Fruit fly (Drosophila melanogaster) whole organism, embryonic: ENCODE data around the gene Eip63F-1.
A peak's percentile ranks its signal among the peaks of the same experiment; 100 is the strongest.

ENCODE experiments used
- Bdp1 ChIP-seq: fragments of 200-800 bp; sonication (Bioruptor generic); optimal IDR thresholded peaks from 3 replicates; lab custom pipeline; 2016; ENCODE audit warnings: missing biosample characterization, missing genetic modification characterization
- C15 ChIP-seq: fragments of 200-800 bp; sonication (Bioruptor generic); IDR thresholded peaks from 3 replicates; pipeline ENCODE4 v1.3.6; 2022; ENCODE audit warnings: missing biosample characterization, missing genetic modification characterization
- CG11247 ChIP-seq: fragments of 200-800 bp; sonication (Bioruptor generic); IDR thresholded peaks from 2 replicates; pipeline ENCODE4 v1.3.6; 2022; ENCODE audit warnings: missing biosample characterization, missing genetic modification characterization
- CG11398 ChIP-seq: fragments of 200-800 bp; sonication (Bioruptor generic); optimal IDR thresholded peaks from 2 replicates; lab custom pipeline; 2016; ENCODE audit warnings: missing biosample characterization, missing genetic modification characterization
- CG13424 ChIP-seq: fragments of 200-800 bp; sonication (Bioruptor generic); optimal IDR thresholded peaks from 2 replicates; lab custom pipeline; 2019; ENCODE audit warnings: missing biosample characterization, mild to moderate bottlenecking, missing genetic modification characterization, moderate library complexity
- CG1603 ChIP-seq: fragments of 200-800 bp; sonication (Bioruptor generic); optimal IDR thresholded peaks from 2 replicates; lab custom pipeline; 2019; ENCODE audit warnings: missing biosample characterization, mild to moderate bottlenecking, missing genetic modification characterization, moderate library complexity
- CG17568 ChIP-seq: fragments of 200-800 bp; sonication (Bioruptor generic); optimal IDR thresholded peaks from 2 replicates; lab custom pipeline; 2018; ENCODE audit warnings: missing biosample characterization, mild to moderate bottlenecking, missing genetic modification characterization, moderate library complexity
- CG17829 ChIP-seq: fragments of 200-800 bp; optimal IDR thresholded peaks from 2 replicates; lab custom pipeline; 2019; ENCODE audit warnings: missing biosample characterization, mild to moderate bottlenecking, missing genetic modification characterization, moderate library complexity
- CG17912 ChIP-seq: fragments of 200-800 bp; sonication (Bioruptor generic); optimal IDR thresholded peaks from 2 replicates; lab custom pipeline; 2018; ENCODE audit warnings: missing biosample characterization, mild to moderate bottlenecking, missing genetic modification characterization
- CG18619 ChIP-seq: fragments of 200-800 bp; sonication (Bioruptor generic); optimal IDR thresholded peaks from 3 replicates; lab custom pipeline; 2017; ENCODE audit warnings: missing biosample characterization, mild to moderate bottlenecking, missing genetic modification characterization
- CG33213 ChIP-seq: fragments of 200-800 bp; sonication (Bioruptor generic); optimal IDR thresholded peaks from 3 replicates; lab custom pipeline; 2016; ENCODE audit warnings: missing biosample characterization, missing genetic modification characterization
- CG43689 ChIP-seq: fragments of 200-800 bp; sonication (Bioruptor generic); IDR thresholded peaks from 2 replicates; pipeline ENCODE4 v1.3.6; 2022; ENCODE audit warnings: missing biosample characterization, missing genetic modification characterization
- CG4617 ChIP-seq: fragments of 200-800 bp; sonication (Bioruptor generic); optimal IDR thresholded peaks from 3 replicates; lab custom pipeline; 2016; ENCODE audit warnings: missing biosample characterization, missing genetic modification characterization, borderline replicate concordance
- CG7786 ChIP-seq: fragments of 200-800 bp; sonication (Bioruptor generic); optimal IDR thresholded peaks from 2 replicates; lab custom pipeline; 2016; ENCODE audit warnings: missing biosample characterization, missing genetic modification characterization
- CG8924 ChIP-seq: fragments of 200-800 bp; optimal IDR thresholded peaks from 3 replicates; lab custom pipeline; 2019; ENCODE audit warnings: missing biosample characterization, mild to moderate bottlenecking, missing genetic modification characterization, moderate library complexity
- CG9932 ChIP-seq: fragments of 200-800 bp; sonication (Bioruptor generic); IDR thresholded peaks from 2 replicates; pipeline ENCODE4 v1.3.6; 2022; ENCODE audit warnings: missing biosample characterization, missing genetic modification characterization
- CkIIα-i1 ChIP-seq: fragments of 200-800 bp; sonication (Bioruptor generic); IDR thresholded peaks from 2 replicates; pipeline ENCODE4 v1.3.6; 2022; ENCODE audit warnings: missing biosample characterization, missing genetic modification characterization
- Dad ChIP-seq: fragments of 200-800 bp; sonication (Bioruptor generic); optimal IDR thresholded peaks from 3 replicates; lab custom pipeline; 2016; ENCODE audit warnings: missing biosample characterization, missing genetic modification characterization
- Dbx ChIP-seq: fragments of 200-800 bp; sonication (Bioruptor generic); IDR thresholded peaks from 3 replicates; pipeline ENCODE4 v1.3.6; 2022; ENCODE audit warnings: missing biosample characterization, missing genetic modification characterization
- Dll ChIP-seq: fragments of 200-800 bp; sonication (Bioruptor generic); IDR thresholded peaks from 4 replicates; pipeline ENCODE4 v1.3.6; 2022; ENCODE audit warnings: missing biosample characterization, missing genetic modification characterization; ENCODE audit not compliant: partially characterized antibody
- E2f1 ChIP-seq: fragments of 200-800 bp; sonication (Bioruptor generic); IDR thresholded peaks from 2 replicates; pipeline ENCODE4 v1.3.6; 2022; ENCODE audit warnings: missing biosample characterization, missing genetic modification characterization
- ERR ChIP-seq: fragments of 200-800 bp; sonication (Bioruptor generic); optimal IDR thresholded peaks from 2 replicates; lab custom pipeline; 2016; ENCODE audit warnings: missing biosample characterization, missing genetic modification characterization
- HmgD ChIP-seq: fragments of 200-800 bp; sonication (Bioruptor generic); optimal IDR thresholded peaks from 3 replicates; lab custom pipeline; 2016; ENCODE audit warnings: missing biosample characterization, missing genetic modification characterization
- HmgZ ChIP-seq: fragments of 200-800 bp; sonication (Bioruptor generic); optimal IDR thresholded peaks from 2 replicates; lab custom pipeline; 2018; ENCODE audit warnings: missing biosample characterization, mild to moderate bottlenecking, missing genetic modification characterization
- Meics ChIP-seq: fragments of 200-800 bp; sonication (Bioruptor generic); optimal IDR thresholded peaks from 2 replicates; lab custom pipeline; 2017; ENCODE audit warnings: missing biosample characterization, mild to moderate bottlenecking, missing genetic modification characterization
- NK7.1 ChIP-seq: fragments of 200-800 bp; sonication (Bioruptor generic); optimal IDR thresholded peaks from 3 replicates; lab custom pipeline; 2016; ENCODE audit warnings: missing biosample characterization, missing genetic modification characterization
- Nf-YA ChIP-seq: fragments of 200-800 bp; sonication (Bioruptor generic); IDR thresholded peaks from 2 replicates; pipeline ENCODE4 v1.3.6; 2022; ENCODE audit warnings: missing biosample characterization, missing genetic modification characterization
- Opbp ChIP-seq: fragments of 200-800 bp; sonication (Bioruptor generic); IDR thresholded peaks from 3 replicates; pipeline ENCODE4 v1.3.6; 2022; ENCODE audit warnings: missing biosample characterization, missing genetic modification characterization; ENCODE audit not compliant: partially characterized antibody
- Pdp1 ChIP-seq, 2 experiments: fragments of 200-800 bp; sonication (Bioruptor generic); optimal IDR thresholded peaks; 3 replicates each; lab custom pipeline; 2016; ENCODE audit warnings: missing biosample characterization in 2 of 2, missing genetic modification characterization in 2 of 2, mild to moderate bottlenecking in 1 of 2, moderate library complexity in 1 of 2
- Scr ChIP-seq: fragments of 200-800 bp; sonication (Bioruptor generic); IDR thresholded peaks from 2 replicates; pipeline ENCODE4 v1.3.6; 2022; ENCODE audit warnings: missing biosample characterization, missing genetic modification characterization; ENCODE audit not compliant: partially characterized antibody
- Sin3A ChIP-seq: fragments of >200 bp; optimal IDR thresholded peaks from 2 replicates; lab custom pipeline; 2018
- Sox100B ChIP-seq: fragments of 200-800 bp; sonication (Bioruptor generic); optimal IDR thresholded peaks from 3 replicates; lab custom pipeline; 2018; ENCODE audit warnings: missing biosample characterization, mild to moderate bottlenecking, missing genetic modification characterization
- Xrp1 ChIP-seq: fragments of 200-800 bp; sonication (Bioruptor generic); IDR thresholded peaks from 2 replicates; pipeline ENCODE4 v1.3.6; 2022; ENCODE audit warnings: missing biosample characterization, missing genetic modification characterization
- crol ChIP-seq: fragments of 200-800 bp; sonication (Bioruptor generic); IDR thresholded peaks from 2 replicates; pipeline ENCODE4 v1.3.6; 2022; ENCODE audit warnings: missing biosample characterization, missing genetic modification characterization
- eve ChIP-seq, 2 experiments: fragments of >200 bp; optimal IDR thresholded peaks; 2 replicates each; lab custom pipeline; 2017; ENCODE audit warnings: missing biosample characterization in 2 of 2, missing genetic modification characterization in 2 of 2
- eyg ChIP-seq: fragments of 200-800 bp; sonication (Bioruptor generic); optimal IDR thresholded peaks from 3 replicates; lab custom pipeline; 2016; ENCODE audit warnings: missing biosample characterization, missing genetic modification characterization
- lov ChIP-seq, 2 experiments: fragments of 200-800 bp in 1 of 2; fragments of >200 bp in 1 of 2; sonication (Bioruptor generic) in 1 of 2; IDR thresholded peaks in 1 of 2; optimal IDR thresholded peaks in 1 of 2; 2 replicates in 1 of 2; 3 replicates in 1 of 2; pipeline versions ENCODE4 v1.3.6 to Lab custom; 2017 to 2022; ENCODE audit warnings: missing biosample characterization in 1 of 2, missing genetic modification characterization in 1 of 2
- mam ChIP-seq: fragments of 200-800 bp; sonication (Bioruptor generic); optimal IDR thresholded peaks from 3 replicates; lab custom pipeline; 2016; ENCODE audit warnings: missing biosample characterization, missing genetic modification characterization
- nerfin-1 ChIP-seq: fragments of 200-800 bp; sonication (Bioruptor generic); optimal IDR thresholded peaks from 3 replicates; lab custom pipeline; 2019; ENCODE audit warnings: missing biosample characterization, mild to moderate bottlenecking, missing genetic modification characterization, moderate library complexity
- pum ChIP-seq: fragments of 200-800 bp; sonication (Bioruptor generic); optimal IDR thresholded peaks from 2 replicates; lab custom pipeline; 2016; ENCODE audit warnings: missing biosample characterization, missing genetic modification characterization
- sc ChIP-seq, 3 experiments: fragments of >200 bp in 2 of 3; fragments of 200-800 bp in 1 of 3; sonication (Bioruptor generic) in 1 of 3; optimal IDR thresholded peaks; 2 replicates in 2 of 3; 3 replicates in 1 of 3; lab custom pipeline; 2017; ENCODE audit warnings: mild to moderate bottlenecking in 1 of 3, missing biosample characterization in 1 of 3, missing genetic modification characterization in 1 of 3, missing genetic modification reagents in 1 of 3
- schlank ChIP-seq: fragments of 200-800 bp; sonication (Bioruptor generic); optimal IDR thresholded peaks from 2 replicates; lab custom pipeline; 2018; ENCODE audit warnings: missing biosample characterization, mild to moderate bottlenecking, missing genetic modification characterization
- sens ChIP-seq: fragments of 200-800 bp; sonication (Bioruptor generic); peaks from one replicate; lab custom pipeline; 2016; ENCODE audit warnings: missing biosample characterization, missing genetic modification characterization
- shn ChIP-seq: fragments of 200-800 bp; sonication (Bioruptor generic); optimal IDR thresholded peaks from 3 replicates; lab custom pipeline; 2016; ENCODE audit warnings: missing biosample characterization, missing genetic modification characterization
- slbo ChIP-seq: fragments of 200-800 bp; sonication (Bioruptor generic); IDR thresholded peaks from 2 replicates; pipeline ENCODE4 v1.3.6; 2022; ENCODE audit warnings: missing biosample characterization, missing genetic modification characterization
- stwl ChIP-seq: fragments of 200-800 bp; sonication (Bioruptor generic); optimal IDR thresholded peaks from 3 replicates; lab custom pipeline; 2018; ENCODE audit warnings: missing biosample characterization, mild to moderate bottlenecking, missing genetic modification characterization, moderate library complexity
- sug ChIP-seq: fragments of 200-800 bp; optimal IDR thresholded peaks from 2 replicates; lab custom pipeline; 2019; ENCODE audit warnings: missing biosample characterization, mild to moderate bottlenecking, missing genetic modification characterization, moderate library complexity
- zen ChIP-seq: fragments of 200-800 bp; sonication (Bioruptor generic); optimal IDR thresholded peaks from 3 replicates; lab custom pipeline; 2018; ENCODE audit warnings: missing biosample characterization, mild to moderate bottlenecking, missing genetic modification characterization, moderate library complexity

Eip63F-1 gene

DNA sequence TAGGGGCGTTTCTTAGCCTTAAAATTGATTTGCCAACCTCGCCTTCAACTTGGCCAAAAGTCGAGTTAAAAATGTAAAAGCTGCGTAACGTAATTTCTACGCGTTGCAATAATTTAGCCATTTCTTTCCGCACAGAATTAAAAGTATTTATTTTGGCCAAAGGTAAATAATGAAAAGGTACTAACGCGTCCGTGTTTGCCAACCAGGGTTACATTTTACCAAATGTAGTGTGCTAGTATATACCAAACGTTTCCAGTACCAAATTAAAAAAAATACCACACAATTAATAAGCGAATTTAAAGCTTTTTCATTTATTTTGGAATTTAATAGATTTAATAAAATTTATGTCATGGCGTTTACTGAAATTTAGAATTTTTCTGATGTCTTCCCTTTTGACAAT, 36.4 kb downstream of the Eip63F-1 start, which contains the start of gene Ccz1 (continued):
- peak; percentile 89 for TF ChIP-seq CG4617
- TF ChIP-seq, all 482 proteins: peak for 253

DNA sequence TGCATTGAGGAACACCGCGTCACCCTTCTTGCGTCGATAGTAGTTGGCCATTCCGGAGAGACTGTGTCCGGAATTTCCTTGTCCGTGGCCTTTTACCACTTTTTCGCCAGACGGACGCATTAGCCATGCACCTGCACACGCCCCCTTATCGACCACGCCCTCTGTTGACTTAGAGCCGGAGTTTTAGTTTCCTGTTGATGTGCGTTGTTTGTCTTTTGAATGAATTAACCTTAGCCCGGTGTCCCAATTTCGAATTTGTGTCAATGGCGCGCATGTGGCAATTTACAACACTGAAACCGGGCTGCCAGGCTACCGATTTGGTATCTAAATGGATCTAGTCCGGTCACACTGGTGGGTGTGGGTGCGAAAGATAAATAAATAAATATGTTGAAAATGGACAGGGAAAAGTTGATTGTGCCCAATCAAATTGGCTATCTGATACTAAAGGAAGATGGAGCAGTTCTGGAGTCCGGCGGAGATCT, 38.8 kb downstream of the Eip63F-1 start, which contains the start of the genes Gr63a and Lamtor4:
TSS of gene Gr63a (minus strand) at position 51 of the 482 bp plus-strand sequence.
TSS of gene Lamtor4 (plus strand) at position 348 of the 482 bp plus-strand sequence.
- peak; percentile 69 for TF ChIP-seq CG1603 (tag; lab: Kevin White, UChicago)
- no peak for TF ChIP-seq crol (GFP tag; lab: Robert Waterston, UW)
- no peak for TF ChIP-seq eyg (GFP tag; lab: Kevin White, UChicago)
- TF ChIP-seq sens (GFP tag; lab: Kevin White, UChicago): peak; percentile 82
- no peak for TF ChIP-seq C15 (GFP tag; lab: Robert Waterston, UW)
- TF ChIP-seq sc (optimal IDR thresholded peaks at IDR 0.05; lab: Kevin White, UChicago): no peak
- TF ChIP-seq sc (GFP tag; optimal IDR thresholded peaks at IDR 0.05; lab: Kevin White, UChicago): no peak
- 0 out of 3 replicates have a peak, but pooled peaks have one; percentile 15 for TF ChIP-seq Dbx (GFP tag; lab: Robert Waterston, UW)
- TF ChIP-seq NK7.1 (GFP tag; lab: Kevin White, UChicago): no peak
- no peak for TF ChIP-seq Xrp1
- TF ChIP-seq ERR: peak; percentile 6
- TF ChIP-seq CG17912: peak; percentile 51
- TF ChIP-seq CG18619 (GFP tag; lab: Kevin White, UChicago): no peak
- TF ChIP-seq mam: peak; percentile 24
- no peak for TF ChIP-seq eve (GFP tag; optimal IDR thresholded peaks at IDR 0.05; lab: Kevin White, UChicago)
- TF ChIP-seq CG9932 (GFP tag; lab: Robert Waterston, UW): peak; percentile 46; the same call in 1 of the 2 replicates
- TF ChIP-seq CG33213 (GFP tag; lab: Kevin White, UChicago): peak; percentile 61
- TF ChIP-seq schlank: no peak
- TF ChIP-seq CG17568 (GFP tag; lab: Kevin White, UChicago): no peak
- TF ChIP-seq slbo: peak; percentile 21; the same call in 1 of the 2 replicates
- peak; percentile 43 for TF ChIP-seq sug (tag; lab: Kevin White, UChicago)
- no peak for TF ChIP-seq Nf-YA
- TF ChIP-seq CG7786 (GFP tag; lab: Kevin White, UChicago): peak; percentile 28
- TF ChIP-seq lov (optimal IDR thresholded peaks at IDR 0.05; lab: Kevin White, UChicago): no peak
- no peak for TF ChIP-seq lov (GFP tag; IDR thresholded peaks at IDR 0.05; lab: Robert Waterston, UW)
- no peak for TF ChIP-seq E2f1 (GFP tag; lab: Robert Waterston, UW)
- no peak for TF ChIP-seq HmgD
- peak; percentile 24; the same call in 1 of the 3 replicates for TF ChIP-seq Opbp
- TF ChIP-seq CG4617: peak; percentile 84
- peak; percentile 25 for TF ChIP-seq Bdp1 (GFP tag; lab: Kevin White, UChicago)
- no peak for TF ChIP-seq Sox100B (GFP tag; lab: Kevin White, UChicago)
- peak; percentile 13; the same call in 1 of the 2 replicates for TF ChIP-seq CG11247
- TF ChIP-seq CkIIα-i1 (GFP tag; lab: Robert Waterston, UW): no peak
- peak; percentile 18 for TF ChIP-seq Dad
- TF ChIP-seq CG13424 (tag; lab: Kevin White, UChicago): peak; percentile 6
- TF ChIP-seq Sin3A (lab: Kevin White, UChicago): peak; percentile 42
- peak; percentile 0 for TF ChIP-seq CG11398 (GFP tag; lab: Kevin White, UChicago)
- TF ChIP-seq Pdp1 (GFP tag; optimal IDR thresholded peaks at IDR 0.05; lab: Kevin White, UChicago): peak in 1 of 2 experiments; percentile 22
- no peak for TF ChIP-seq Scr
- peak; percentile 40 for TF ChIP-seq CG8924 (tag; lab: Kevin White, UChicago)
- no peak for TF ChIP-seq Meics
- peak; percentile 64 for TF ChIP-seq HmgZ (tag; lab: Kevin White, UChicago)
- 0 out of 4 replicates have a peak, but pooled peaks have one; percentile 31 for TF ChIP-seq Dll
- TF ChIP-seq pum: no peak
- no peak for TF ChIP-seq shn (GFP tag; lab: Kevin White, UChicago)
- peak; percentile 7 for TF ChIP-seq zen (tag; lab: Kevin White, UChicago)
- TF ChIP-seq nerfin-1: peak; percentile 72
- TF ChIP-seq stwl (tag; lab: Kevin White, UChicago): peak; percentile 76
- no peak for TF ChIP-seq CG43689
- peak; percentile 18 for TF ChIP-seq CG17829
